Worm (Caenorhabditis elegans): ENCODE results near the gene C24H11.1.

DNA sequence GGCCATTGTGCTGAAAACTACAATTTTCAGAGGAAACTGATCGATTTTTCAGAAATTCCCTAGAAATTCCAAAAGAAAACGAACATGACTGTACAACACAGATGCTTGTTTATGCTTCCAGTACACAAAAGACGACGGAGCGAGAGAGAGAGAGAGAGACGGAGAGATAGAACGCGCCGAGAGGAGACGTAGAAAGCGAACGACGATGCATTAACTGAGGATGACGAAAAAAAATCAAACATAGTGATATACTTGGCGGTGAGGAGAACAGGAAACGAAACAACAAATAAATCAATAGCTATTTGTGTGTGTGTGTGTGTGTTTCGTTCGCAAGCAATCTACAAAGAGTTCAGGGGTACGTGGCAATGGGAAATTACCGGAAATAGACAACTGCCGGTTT is 47.3 kb downstream of the C24H11.1 start:
- TF ChIP-seq lin-13 (GFP tag; optimal IDR thresholded peaks at IDR 0.05), result no peak
- no peak for TF ChIP-seq nhr-11 (tag; optimal IDR thresholded peaks at IDR 0.05)
- no peak for TF ChIP-seq nhr-77 (tag; optimal IDR thresholded peaks at IDR 0.05)
- no peak for TF ChIP-seq mab-5 (tag; optimal IDR thresholded peaks at IDR 0.05)
- TF ChIP-seq lin-39 (tag; optimal IDR thresholded peaks at IDR 0.05), result no peak
- TF ChIP-seq ama-1 (optimal IDR thresholded peaks at IDR 0.05), result no peak
- no peak for TF ChIP-seq C34F6.9 (tag; optimal IDR thresholded peaks at IDR 0.05)
- no peak for TF ChIP-seq snpc-4 (tag; optimal IDR thresholded peaks at IDR 0.05)
- peak; percentile 11 for TF ChIP-seq nhr-25 (tag; optimal IDR thresholded peaks at IDR 0.05)
- TF ChIP-seq ceh-82 (tag; optimal IDR thresholded peaks at IDR 0.05), result no peak
